Worm (Caenorhabditis elegans): ENCODE results near the gene kin-16.

The kin-16 gene

ce11 chrII:9440060-9440459, 4.2 kb upstream of the kin-16 start, which contains the start of gene chil-17:
Gene chil-17 (minus strand): TSS chrII:9440160.
- TF ChIP-seq ztf-23 (GFP tag; IDR thresholded peaks at IDR 0.05), result no peak
- TF ChIP-seq klf-2 (GFP tag; conservative IDR thresholded peaks at IDR 0.05), result no peak
- no peak for TF ChIP-seq med-1 (GFP tag; optimal IDR thresholded peaks at IDR 0.05; ENCODE audit: insufficient read depth)
- no peak for TF ChIP-seq flt-1 (GFP tag; IDR thresholded peaks at IDR 0.05)
- no peak for TF ChIP-seq T22C8.4 (GFP tag; IDR thresholded peaks at IDR 0.05)
- no peak for TF ChIP-seq ztf-29 (GFP tag; IDR thresholded peaks at IDR 0.05)
- no peak for TF ChIP-seq tab-1 (GFP tag; IDR thresholded peaks at IDR 0.05)
- no peak for TF ChIP-seq cog-1 (tag; optimal IDR thresholded peaks at IDR 0.05)
- no peak for TF ChIP-seq ref-1 (GFP tag; conservative IDR thresholded peaks at IDR 0.05)

ce11 chrII:9438853-9439252, 2.9 kb upstream of the kin-16 start:
- TF ChIP-seq ztf-23 (GFP tag; IDR thresholded peaks at IDR 0.05), result no peak
- no peak for TF ChIP-seq klf-2 (GFP tag; conservative IDR thresholded peaks at IDR 0.05)
- TF ChIP-seq ztf-29 (GFP tag; IDR thresholded peaks at IDR 0.05), result no peak
- no peak for TF ChIP-seq ref-1 (GFP tag; conservative IDR thresholded peaks at IDR 0.05)
- TF ChIP-seq flt-1 (GFP tag; IDR thresholded peaks at IDR 0.05), result no peak
- TF ChIP-seq cog-1 (tag; optimal IDR thresholded peaks at IDR 0.05), result no peak
- TF ChIP-seq tab-1 (GFP tag; IDR thresholded peaks at IDR 0.05), result no peak
- no peak for TF ChIP-seq T22C8.4 (GFP tag; IDR thresholded peaks at IDR 0.05)
- no peak for TF ChIP-seq med-1 (GFP tag; optimal IDR thresholded peaks at IDR 0.05; ENCODE audit: insufficient read depth)

- TF ChIP-seq flt-1 (GFP tag; IDR thresholded peaks at IDR 0.05) (no peak), T22C8.4 (GFP tag; IDR thresholded peaks at IDR 0.05) (no peak), klf-2 (GFP tag; conservative IDR thresholded peaks at IDR 0.05) (no peak), med-1 (GFP tag; optimal IDR thresholded peaks at IDR 0.05; ENCODE audit: insufficient read depth) (no peak), tab-1 (GFP tag; IDR thresholded peaks at IDR 0.05) (no peak), ztf-29 (GFP tag; IDR thresholded peaks at IDR 0.05) (no peak), ztf-23 (GFP tag; IDR thresholded peaks at IDR 0.05) (no peak)
These were observed 2.3 kb upstream of the kin-16 start, which contains the start of gene chil-13 for ce11 chrII:9438227-9438626. Gene chil-13 (minus strand): TSS chrII:9438327.

- TF ChIP-seq flt-1 (GFP tag; IDR thresholded peaks at IDR 0.05) (no peak), ztf-23 (GFP tag; IDR thresholded peaks at IDR 0.05) (no peak), med-1 (GFP tag; optimal IDR thresholded peaks at IDR 0.05; ENCODE audit: insufficient read depth) (no peak), klf-2 (GFP tag; conservative IDR thresholded peaks at IDR 0.05) (no peak), cog-1 (tag; optimal IDR thresholded peaks at IDR 0.05) (no peak), T22C8.4 (GFP tag; IDR thresholded peaks at IDR 0.05) (no peak), ref-1 (GFP tag; conservative IDR thresholded peaks at IDR 0.05) (no peak), ztf-29 (GFP tag; IDR thresholded peaks at IDR 0.05) (no peak), tab-1 (GFP tag; IDR thresholded peaks at IDR 0.05) (no peak)
These were observed 2.3 kb downstream of the kin-16 start, which contains the start of gene kin-15 for ce11 chrII:9433609-9434008. Gene kin-15 (minus strand): TSS chrII:9433709.

DNA sequence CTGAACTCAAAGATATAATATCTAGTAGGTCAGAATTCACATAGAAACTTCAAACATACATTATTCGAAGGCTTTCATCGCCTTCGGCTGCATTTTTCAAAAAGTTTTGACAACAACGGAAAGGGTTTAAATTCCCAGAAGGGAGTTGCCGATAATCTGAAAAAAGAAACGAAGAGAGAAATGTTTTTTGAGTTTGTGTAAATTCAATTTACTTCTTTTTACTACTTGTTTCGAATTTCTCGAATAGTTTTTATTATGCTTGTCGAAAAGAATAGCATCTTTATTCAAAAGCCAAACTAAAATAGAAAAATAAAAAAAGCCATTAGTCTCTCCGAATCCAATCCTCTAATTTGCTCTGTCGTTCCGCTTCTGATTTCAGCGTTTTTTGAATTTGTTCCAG, 4.8 kb downstream of the kin-16 start:
- TF ChIP-seq ztf-23 (GFP tag; IDR thresholded peaks at IDR 0.05) (no peak), flt-1 (GFP tag; IDR thresholded peaks at IDR 0.05) (no peak), klf-2 (GFP tag; conservative IDR thresholded peaks at IDR 0.05) (no peak), tab-1 (GFP tag; IDR thresholded peaks at IDR 0.05) (no peak), cog-1 (tag; optimal IDR thresholded peaks at IDR 0.05) (no peak), T22C8.4 (GFP tag; IDR thresholded peaks at IDR 0.05) (no peak), ztf-29 (GFP tag; IDR thresholded peaks at IDR 0.05) (no peak), ref-1 (GFP tag; conservative IDR thresholded peaks at IDR 0.05) (no peak), med-1 (GFP tag; optimal IDR thresholded peaks at IDR 0.05; ENCODE audit: insufficient read depth) (no peak)

DNA sequence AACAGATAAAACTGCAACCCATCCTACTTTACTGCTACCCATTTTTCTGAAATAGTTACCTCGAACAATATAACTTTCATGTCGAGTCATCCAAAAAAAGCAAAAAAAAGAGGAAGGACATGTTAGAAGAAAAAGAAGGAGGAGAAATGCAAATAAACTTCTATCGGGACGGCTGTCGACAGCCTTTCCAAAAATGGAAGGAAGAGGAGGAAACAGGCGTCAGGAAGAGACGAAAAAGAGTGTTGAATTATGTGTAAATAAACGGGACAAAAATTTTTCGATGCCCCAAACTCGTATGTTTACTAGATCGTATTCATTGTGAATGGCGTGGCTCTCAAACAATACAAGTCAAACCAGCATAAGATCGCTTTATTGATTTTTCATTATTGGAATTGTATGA, 8.3 kb downstream of the kin-16 start, which contains the start of gene M176.5:
TSS of gene M176.5 (minus strand) at position 101 of the 400 bp plus-strand sequence.
- TF ChIP-seq ztf-23 (GFP tag; IDR thresholded peaks at IDR 0.05), result no peak
- no peak for TF ChIP-seq cog-1 (tag; optimal IDR thresholded peaks at IDR 0.05)
- no peak for TF ChIP-seq med-1 (GFP tag; optimal IDR thresholded peaks at IDR 0.05; ENCODE audit: insufficient read depth)
- TF ChIP-seq ref-1 (GFP tag; conservative IDR thresholded peaks at IDR 0.05), result no peak
- no peak for TF ChIP-seq T22C8.4 (GFP tag; IDR thresholded peaks at IDR 0.05)
- no peak for TF ChIP-seq klf-2 (GFP tag; conservative IDR thresholded peaks at IDR 0.05)
- TF ChIP-seq ztf-29 (GFP tag; IDR thresholded peaks at IDR 0.05), result no peak
- TF ChIP-seq flt-1 (GFP tag; IDR thresholded peaks at IDR 0.05), result no peak
- TF ChIP-seq tab-1 (GFP tag; IDR thresholded peaks at IDR 0.05), result no peak

- TF ChIP-seq T22C8.4 (GFP tag; IDR thresholded peaks at IDR 0.05) (no peak), med-1 (GFP tag; optimal IDR thresholded peaks at IDR 0.05; ENCODE audit: insufficient read depth) (no peak), klf-2 (GFP tag; conservative IDR thresholded peaks at IDR 0.05) (no peak), ref-1 (GFP tag; conservative IDR thresholded peaks at IDR 0.05) (no peak), flt-1 (GFP tag; IDR thresholded peaks at IDR 0.05) (no peak), cog-1 (tag; optimal IDR thresholded peaks at IDR 0.05) (no peak), ztf-23 (GFP tag; IDR thresholded peaks at IDR 0.05) (no peak), ztf-29 (GFP tag; IDR thresholded peaks at IDR 0.05) (no peak), tab-1 (GFP tag; IDR thresholded peaks at IDR 0.05) (no peak)
These were observed 9.8 kb downstream of the kin-16 start, which contains the start of gene M176.10 for ce11 chrII:9426076-9426475. Gene M176.10 (minus strand): TSS chrII:9426176.

ce11 chrII:9421969-9422368, 13.9 kb downstream of the kin-16 start, which contains the start of gene M176.11:
Gene M176.11 (plus strand): TSS chrII:9422269.
- TF ChIP-seq ztf-23 (GFP tag; IDR thresholded peaks at IDR 0.05) (no peak), flt-1 (GFP tag; IDR thresholded peaks at IDR 0.05) (no peak), klf-2 (GFP tag; conservative IDR thresholded peaks at IDR 0.05) (no peak), T22C8.4 (GFP tag; IDR thresholded peaks at IDR 0.05) (no peak), ztf-29 (GFP tag; IDR thresholded peaks at IDR 0.05) (no peak), med-1 (GFP tag; optimal IDR thresholded peaks at IDR 0.05; ENCODE audit: insufficient read depth) (no peak), tab-1 (GFP tag; IDR thresholded peaks at IDR 0.05) (no peak), ref-1 (GFP tag; conservative IDR thresholded peaks at IDR 0.05) (no peak), cog-1 (tag; optimal IDR thresholded peaks at IDR 0.05) (no peak)

DNA sequence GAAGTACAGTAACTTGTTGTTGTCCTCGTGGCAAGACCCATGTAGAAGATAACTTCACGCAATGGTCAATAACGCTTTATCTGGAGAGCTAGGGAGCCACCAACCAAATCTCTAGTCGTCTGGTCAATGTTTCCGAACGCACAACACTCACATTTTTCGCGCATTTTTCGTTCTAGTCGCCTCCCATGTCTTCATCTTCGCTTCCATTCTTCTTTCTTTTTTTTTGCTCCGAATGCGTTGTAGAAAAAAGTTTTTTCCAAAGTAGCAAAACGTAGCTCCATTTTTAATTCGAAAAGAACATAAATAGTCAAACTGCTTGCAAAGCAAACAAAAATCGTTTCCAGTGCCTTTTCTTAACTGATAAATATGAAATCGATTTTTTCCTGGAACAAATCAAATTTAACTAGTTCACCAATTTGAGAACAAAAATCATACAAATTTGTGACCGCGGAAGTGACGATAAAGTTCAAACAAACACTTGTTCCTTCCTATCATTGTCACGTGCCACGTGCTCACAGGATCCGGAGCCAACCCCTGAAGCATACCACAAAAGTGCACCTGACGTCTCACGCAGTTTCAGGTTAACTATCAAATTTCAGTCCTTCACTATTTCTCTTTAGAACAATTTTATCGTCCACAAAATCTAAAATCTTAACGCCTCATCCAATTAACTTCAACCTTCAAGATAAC, 16.9 kb downstream of the kin-16 start:
- TF ChIP-seq cog-1 (tag; optimal IDR thresholded peaks at IDR 0.05), result no peak
- TF ChIP-seq tab-1 (GFP tag; IDR thresholded peaks at IDR 0.05), result no peak
- TF ChIP-seq ref-1 (GFP tag; conservative IDR thresholded peaks at IDR 0.05), result no peak
- no peak for TF ChIP-seq klf-2 (GFP tag; conservative IDR thresholded peaks at IDR 0.05)
- no peak for TF ChIP-seq med-1 (GFP tag; optimal IDR thresholded peaks at IDR 0.05; ENCODE audit: insufficient read depth)
- no peak for TF ChIP-seq ztf-23 (GFP tag; IDR thresholded peaks at IDR 0.05)
- no peak for TF ChIP-seq flt-1 (GFP tag; IDR thresholded peaks at IDR 0.05)
- TF ChIP-seq T22C8.4 (GFP tag; IDR thresholded peaks at IDR 0.05), result no peak
- no peak for TF ChIP-seq ztf-29 (GFP tag; IDR thresholded peaks at IDR 0.05)

Measured in whole organism, midembryonic.